Fruit fly (Drosophila melanogaster) whole organism, adult: ENCODE data around the gene CG14627.

ENCODE experiments used
- CG11617 ChIP-seq: fragments of 200-800 bp; sonication (Bioruptor generic); optimal IDR thresholded peaks from 2 replicates; lab custom pipeline; 2017; ENCODE audit warnings: mild to moderate bottlenecking, missing biosample characterization, missing genetic modification reagents, missing genetic modification characterization
- CG12768 ChIP-seq: fragments of 200-800 bp; sonication (Bioruptor generic); optimal IDR thresholded peaks from 2 replicates; lab custom pipeline; 2017; ENCODE audit warnings: missing biosample characterization, missing genetic modification characterization, mild to moderate bottlenecking, moderate library complexity, missing genetic modification reagents
- CG14711 ChIP-seq: fragments of 200-800 bp; sonication (Bioruptor generic); optimal IDR thresholded peaks from 2 replicates; lab custom pipeline; 2018; ENCODE audit warnings: missing biosample characterization, mild to moderate bottlenecking, missing genetic modification characterization, moderate library complexity
- CG1620 ChIP-seq: fragments of 200-800 bp; sonication (Bioruptor generic); optimal IDR thresholded peaks from 2 replicates; lab custom pipeline; 2016; ENCODE audit warnings: missing biosample characterization, missing genetic modification characterization
- CG7101 ChIP-seq: fragments of 200-800 bp; sonication (Bioruptor generic); optimal IDR thresholded peaks from 2 replicates; lab custom pipeline; 2018; ENCODE audit warnings: missing biosample characterization, mild to moderate bottlenecking, missing genetic modification characterization, moderate library complexity
- Clk ChIP-seq: fragments of 200-800 bp; sonication (Bioruptor generic); optimal IDR thresholded peaks from 2 replicates; lab custom pipeline; 2017; ENCODE audit warnings: missing biosample characterization, missing genetic modification characterization
- Hr96 ChIP-seq: fragments of 200-800 bp; sonication (Bioruptor generic); optimal IDR thresholded peaks from 2 replicates; lab custom pipeline; 2016; ENCODE audit warnings: missing biosample characterization, missing genetic modification characterization
- cnc ChIP-seq, 2 experiments: fragments of >200 bp; optimal IDR thresholded peaks; 2 replicates each; lab custom pipeline; 2017
- kay ChIP-seq: fragments of 200-800 bp; sonication (Bioruptor generic); peaks from one replicate; lab custom pipeline; 2016; ENCODE audit warnings: missing biosample characterization, missing genetic modification characterization, borderline replicate concordance

dm6 chrX:1184478-1184877 is 3.1 kb downstream of the CG14627 start, which contains the start of gene CG14626:
- no peak for TF ChIP-seq CG11617 (GFP tag; lab: Kevin White, UChicago)
- no peak for TF ChIP-seq CG7101 (tag; lab: Kevin White, UChicago)
- TF ChIP-seq CG14711 (tag; lab: Kevin White, UChicago) = no peak
- TF ChIP-seq Hr96 (GFP tag; lab: Kevin White, UChicago) = no peak
- TF ChIP-seq kay = no peak
- no peak for TF ChIP-seq CG1620 (GFP tag; lab: Kevin White, UChicago)
- no peak for TF ChIP-seq Clk (GFP tag; lab: Kevin White, UChicago)
- TF ChIP-seq CG12768 (GFP tag; lab: Kevin White, UChicago) = no peak
- TF ChIP-seq cnc (optimal IDR thresholded peaks at IDR 0.05; lab: Kevin White, UChicago) = no peak
